Fruit fly (Drosophila melanogaster): Measurements from ENCODE around the gene Oseg4.

The Oseg4 gene

DNA sequence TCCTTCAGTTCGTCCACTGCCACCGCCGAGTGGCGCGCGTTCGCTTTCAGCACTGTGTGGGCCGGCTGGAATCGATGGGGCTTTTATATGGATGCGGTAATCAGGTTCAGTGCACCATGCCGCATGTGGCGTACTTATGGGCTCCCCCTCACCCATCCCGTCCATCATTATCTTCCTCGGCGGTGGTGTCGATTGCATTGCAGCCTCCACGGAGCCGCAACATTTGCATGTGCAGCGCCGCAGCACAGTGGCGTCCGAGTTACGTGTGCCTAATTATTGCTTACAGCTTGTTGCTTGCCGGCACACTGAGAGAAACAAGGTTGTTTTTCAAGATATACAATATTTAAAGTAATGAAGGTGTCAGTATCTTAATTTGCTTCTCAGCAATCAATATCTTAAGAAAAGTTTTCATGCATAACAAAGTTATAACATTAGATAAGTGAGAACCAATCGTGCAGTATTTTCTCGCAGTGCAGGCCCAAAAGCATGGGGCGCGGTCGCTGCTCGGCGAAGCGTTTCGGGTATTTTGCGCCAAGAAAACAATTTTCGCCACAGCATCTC, 33.1 kb downstream of the Oseg4 start, which contains the start of gene CG13931 (continued):
- TF ChIP-seq CG17328 (GFP tag; IDR thresholded peaks at IDR 0.05), result peak; percentile 36; the same call in 1 of the 2 replicates
- TF ChIP-seq lmd (GFP tag; IDR thresholded peaks at IDR 0.05), result peak; percentile 33
- no peak for TF ChIP-seq repo (GFP tag; optimal IDR thresholded peaks at IDR 0.05)
- peak; percentile 16; the same call in 1 of the 2 replicates for TF ChIP-seq CG7372 (GFP tag; IDR thresholded peaks at IDR 0.05)
- no peak for TF ChIP-seq gfzf (GFP tag; optimal IDR thresholded peaks at IDR 0.05)
- no peak for TF ChIP-seq CG17385 (GFP tag; optimal IDR thresholded peaks at IDR 0.05)
- no peak for TF ChIP-seq gsb-n (tag; optimal IDR thresholded peaks at IDR 0.05)
- peak in 1 of 2 experiments; percentile 17 for TF ChIP-seq Pdp1 (GFP tag; optimal IDR thresholded peaks at IDR 0.05)
- TF ChIP-seq ap (GFP tag; IDR thresholded peaks at IDR 0.05), result no peak
- TF ChIP-seq CG32532 (GFP tag; IDR thresholded peaks at IDR 0.05), result 0 out of 2 replicates have a peak, but pooled peaks have one; percentile 18
- TF ChIP-seq nerfin-2 (GFP tag; IDR thresholded peaks at IDR 0.05; ENCODE audit: partially characterized antibody), result no peak
- no peak for TF ChIP-seq CG14860 (GFP tag; IDR thresholded peaks at IDR 0.05; ENCODE audit: partially characterized antibody)
- TF ChIP-seq CG34422 (GFP tag; IDR thresholded peaks at IDR 0.05), result peak; percentile 23; the same call in 1 of the 3 replicates
- TF ChIP-seq gem (tag; optimal IDR thresholded peaks at IDR 0.05), result peak; percentile 61
- TF ChIP-seq Opbp (GFP tag; IDR thresholded peaks at IDR 0.05; ENCODE audit: partially characterized antibody), result no peak
- no peak for TF ChIP-seq caup (GFP tag; optimal IDR thresholded peaks at IDR 0.05; ENCODE audit: severe bottlenecking)
- peak; percentile 53 for TF ChIP-seq Xbp1 (GFP tag; optimal IDR thresholded peaks at IDR 0.05)
- no peak for TF ChIP-seq CG3995 (GFP tag; optimal IDR thresholded peaks at IDR 0.05)
- 0 out of 3 replicates have a peak, but pooled peaks have one; percentile 16 for TF ChIP-seq CG7357 (GFP tag; IDR thresholded peaks at IDR 0.05)
- no peak for TF ChIP-seq CG10431 (GFP tag; optimal IDR thresholded peaks at IDR 0.05)
- peak; percentile 8 for TF ChIP-seq Hsf (GFP tag; optimal IDR thresholded peaks at IDR 0.05)
- TF ChIP-seq Doc3 (GFP tag; IDR thresholded peaks at IDR 0.05; ENCODE audit: partially characterized antibody), result no peak
- TF ChIP-seq HLH4C (GFP tag; IDR thresholded peaks at IDR 0.05; ENCODE audit: partially characterized antibody), result no peak
- TF ChIP-seq eve (GFP tag; optimal IDR thresholded peaks at IDR 0.05), result no peak
- no peak for TF ChIP-seq disco-r (GFP tag; optimal IDR thresholded peaks at IDR 0.05)
- TF ChIP-seq Ssrp (tag; optimal IDR thresholded peaks at IDR 0.05), result peak; percentile 23
- no peak for TF ChIP-seq Adf1 (GFP tag; IDR thresholded peaks at IDR 0.05)
- TF ChIP-seq CG8924 (tag; optimal IDR thresholded peaks at IDR 0.05), result peak; percentile 3
- no peak for TF ChIP-seq bcd (GFP tag; optimal IDR thresholded peaks at IDR 0.05)
- no peak for TF ChIP-seq Neu2 (GFP tag; optimal IDR thresholded peaks at IDR 0.05; ENCODE audit: borderline replicate concordance)
- no peak for TF ChIP-seq MESR4 (GFP tag; optimal IDR thresholded peaks at IDR 0.05)
- TF ChIP-seq insv (GFP tag; optimal IDR thresholded peaks at IDR 0.05), result no peak
- TF ChIP-seq Taf1 (GFP tag; IDR thresholded peaks at IDR 0.05), result no peak
- no peak for TF ChIP-seq CG8290 (GFP tag; optimal IDR thresholded peaks at IDR 0.05)
- no peak for TF ChIP-seq CG8290 (tag; optimal IDR thresholded peaks at IDR 0.05)
- no peak for TF ChIP-seq CG2712 (tag; optimal IDR thresholded peaks at IDR 0.05)
- no peak for TF ChIP-seq TFAM (GFP tag; optimal IDR thresholded peaks at IDR 0.05)
- peak; percentile 53; the same call in 1 of the 3 replicates for TF ChIP-seq zfh1 (GFP tag; IDR thresholded peaks at IDR 0.05)
- TF ChIP-seq Fer3 (tag; optimal IDR thresholded peaks at IDR 0.05), result no peak
- no peak for TF ChIP-seq CG4730 (GFP tag; IDR thresholded peaks at IDR 0.05)
- TF ChIP-seq sisA (GFP tag; IDR thresholded peaks at IDR 0.05), result peak; percentile 57
- TF ChIP-seq Hand (GFP tag; optimal IDR thresholded peaks at IDR 0.05), result no peak
- TF ChIP-seq CG18764 (GFP tag; optimal IDR thresholded peaks at IDR 0.05), result peak; percentile 3
- TF ChIP-seq emc (GFP tag; optimal IDR thresholded peaks at IDR 0.05), result no peak
- TF ChIP-seq BtbVII (GFP tag; optimal IDR thresholded peaks at IDR 0.05), result no peak
- peak; percentile 13 for TF ChIP-seq CG1602 (GFP tag; optimal IDR thresholded peaks at IDR 0.05)
- TF ChIP-seq sob (GFP tag; IDR thresholded peaks at IDR 0.05), result peak; percentile 22; the same call in 1 of the 2 replicates
- TF ChIP-seq CG18619 (GFP tag; optimal IDR thresholded peaks at IDR 0.05), result no peak
- TF ChIP-seq zen (tag; optimal IDR thresholded peaks at IDR 0.05), result peak; percentile 48
- no peak for TF ChIP-seq odd (GFP tag; optimal IDR thresholded peaks at IDR 0.05)
